Fruit fly (Drosophila melanogaster): ENCODE measurements around the gene CG12147.
A peak's percentile ranks its signal among the peaks of the same experiment; 100 is the strongest.

dm6 chr3R:5463199-5463949 lies 36.3 kb upstream of the CG12147 start:
- TF ChIP-seq OdsH (GFP tag; optimal IDR thresholded peaks at IDR 0.05) (no peak), Sox14 (GFP tag; optimal IDR thresholded peaks at IDR 0.05) (peak; percentile 32), Gug (GFP tag; IDR thresholded peaks at IDR 0.05) (no peak)

Data from whole organism, prepupa.